Worm (Caenorhabditis elegans) whole organism, L1 larva: ENCODE measurements around the gene abcx-1.

Source experiments
- ama-1 ChIP-seq: fragments of 150-350 bp; optimal IDR thresholded peaks from 2 replicates; lab custom pipeline; 2014
- nhr-90 ChIP-seq: sonication (generic microtip); optimal IDR thresholded peaks from 2 replicates; lab custom pipeline; 2016; ENCODE audit warnings: mild to moderate bottlenecking, missing genetic modification characterization, missing compliant biosample characterization; ENCODE audit not compliant: poor library complexity

- TF ChIP-seq ama-1: peak; percentile 15
- peak; percentile 51 for TF ChIP-seq nhr-90 (tag; lab: Kevin White, UChicago)
Observed at ce11 chrII:6489711-6490184, 42.2 kb upstream of the abcx-1 start, which contains the start of the genes snr-3 and rsp-5.
